Worm (Caenorhabditis elegans): ENCODE measurements around the gene F59A2.5.

F59A2.5 gene

DNA sequence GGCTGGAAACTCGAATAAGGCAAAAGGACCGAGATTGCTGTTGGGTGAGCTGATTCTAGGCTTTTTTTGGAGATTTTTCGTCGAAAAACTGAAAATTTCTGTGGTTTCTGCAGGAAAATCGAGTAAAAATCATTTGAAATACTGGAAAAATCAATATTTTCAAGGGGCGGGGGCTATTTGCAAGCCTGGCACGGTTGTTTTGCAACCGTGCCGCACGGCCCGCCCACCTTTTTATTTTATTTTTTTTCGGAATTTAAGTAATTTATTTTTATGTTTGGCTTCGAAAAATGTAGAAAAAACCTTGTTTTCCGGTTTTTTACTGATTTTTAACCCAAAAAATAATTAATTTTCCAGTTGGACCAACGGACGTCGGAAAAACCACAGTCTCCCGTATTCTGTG, 6.2 kb upstream of the F59A2.5 start:
- TF ChIP-seq cebp-1 (GFP tag; IDR thresholded peaks at IDR 0.05), result no peak
- peak; percentile 6 for TF ChIP-seq cebp-1 (tag; optimal IDR thresholded peaks at IDR 0.05)
- TF ChIP-seq madf-6 (GFP tag; IDR thresholded peaks at IDR 0.05), result peak; percentile 66; the same call in 1 of the 2 replicates
- TF ChIP-seq mcd-1 (GFP tag; IDR thresholded peaks at IDR 0.05), result peak; percentile 36; the same call in 1 of the 2 replicates
- peak; percentile 56 for TF ChIP-seq F33H1.4 (GFP tag; IDR thresholded peaks at IDR 0.05)
- TF ChIP-seq D2030.7 (GFP tag; IDR thresholded peaks at IDR 0.05), result peak; percentile 36; the same call in 1 of the 2 replicates
- no peak for TF ChIP-seq cebp-2 (GFP tag; IDR thresholded peaks at IDR 0.05)
- TF ChIP-seq hrde-1 (tag; optimal IDR thresholded peaks at IDR 0.05; ENCODE audit: borderline replicate concordance), result no peak
- TF ChIP-seq rpc-1 (optimal IDR thresholded peaks at IDR 0.05), result peak; percentile 11
- TF ChIP-seq rpc-1 (tag; optimal IDR thresholded peaks at IDR 0.05), result no peak
- TF ChIP-seq zfh-2 (GFP tag; conservative IDR thresholded peaks at IDR 0.05), result 0 out of 2 replicates have a peak, but pooled peaks have one; percentile 15
- peak; percentile 53 for TF ChIP-seq snpc-1.3 (tag; optimal IDR thresholded peaks at IDR 0.05; ENCODE audit: insufficient read depth)
- no peak for TF ChIP-seq hmg-1.2 (GFP tag; IDR thresholded peaks at IDR 0.05)
- no peak for TF ChIP-seq B0019.2 (GFP tag; conservative IDR thresholded peaks at IDR 0.05)
- peak; percentile 63 for TF ChIP-seq dox-1 (GFP tag; IDR thresholded peaks at IDR 0.05)
- no peak for TF ChIP-seq fkh-3 (tag; optimal IDR thresholded peaks at IDR 0.05)

DNA sequence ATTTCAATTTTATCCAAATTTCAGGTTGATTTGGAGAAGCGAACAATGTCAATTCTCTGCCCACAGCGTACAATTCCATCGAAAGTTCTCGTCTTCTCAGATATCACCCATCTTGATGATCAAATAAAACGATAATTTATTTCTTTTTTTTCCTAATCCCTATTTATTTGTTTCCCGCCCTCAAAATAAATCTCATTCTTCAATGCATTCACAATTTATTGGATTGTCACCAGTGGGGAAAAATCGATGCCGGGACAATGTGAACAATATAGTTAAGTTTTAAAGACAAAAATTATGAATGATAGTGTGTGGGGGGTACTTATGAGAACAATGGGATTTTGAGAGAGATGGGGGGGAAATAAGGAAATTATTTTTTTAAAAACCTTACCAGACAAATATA, 4.2 kb upstream of the F59A2.5 start:
- no peak for TF ChIP-seq nhr-80 (tag; optimal IDR thresholded peaks at IDR 0.05)
- 0 out of 2 replicates have a peak, but pooled peaks have one; percentile 59 for TF ChIP-seq lin-26 (GFP tag; IDR thresholded peaks at IDR 0.05)
- TF ChIP-seq hrde-1 (tag; optimal IDR thresholded peaks at IDR 0.05; ENCODE audit: borderline replicate concordance), result peak; percentile 43
- TF ChIP-seq madf-6 (GFP tag; IDR thresholded peaks at IDR 0.05), result peak; percentile 42; the same call in 1 of the 2 replicates
- no peak for TF ChIP-seq ama-1 (optimal IDR thresholded peaks at IDR 0.05)
- TF ChIP-seq ama-1 (GFP tag; optimal IDR thresholded peaks at IDR 0.05), result peak in 1 of 2 experiments; percentile 65
- 0 out of 2 replicates have a peak, but pooled peaks have one; percentile 64 for TF ChIP-seq nfya-2 (GFP tag; IDR thresholded peaks at IDR 0.05)
- TF ChIP-seq efl-1 (GFP tag; optimal IDR thresholded peaks at IDR 0.05), result peak; percentile 26
- no peak for TF ChIP-seq ZK185.1 (tag; optimal IDR thresholded peaks at IDR 0.05; ENCODE audit: poor library complexity, severe bottlenecking)
- peak; percentile 28 for TF ChIP-seq unc-130 (GFP tag; optimal IDR thresholded peaks at IDR 0.05)
- 0 out of 2 replicates have a peak, but pooled peaks have one; percentile 40 for TF ChIP-seq Y95B8A.8 (GFP tag; IDR thresholded peaks at IDR 0.05)
- no peak for TF ChIP-seq pha-4 (tag; optimal IDR thresholded peaks at IDR 0.05)
- TF ChIP-seq lin-35 (GFP tag; optimal IDR thresholded peaks at IDR 0.05), result no peak
- TF ChIP-seq rpc-1 (optimal IDR thresholded peaks at IDR 0.05), result no peak
- TF ChIP-seq rpc-1 (tag; optimal IDR thresholded peaks at IDR 0.05), result no peak
- TF ChIP-seq hmg-1.2 (GFP tag; IDR thresholded peaks at IDR 0.05), result 0 out of 2 replicates have a peak, but pooled peaks have one; percentile 23
- peak; percentile 17 for TF ChIP-seq xnd-1 (tag; optimal IDR thresholded peaks at IDR 0.05)
- TF ChIP-seq attf-6 (GFP tag; IDR thresholded peaks at IDR 0.05), result 0 out of 2 replicates have a peak, but pooled peaks have one; percentile 51
- no peak for TF ChIP-seq atf-7 (tag; optimal IDR thresholded peaks at IDR 0.05)
- no peak for TF ChIP-seq ceh-79 (tag; optimal IDR thresholded peaks at IDR 0.05)
- TF ChIP-seq hsf-1 (GFP tag; IDR thresholded peaks at IDR 0.05), result peak; percentile 60; the same call in 1 of the 2 replicates
- peak; percentile 25 for TF ChIP-seq lsl-1 (GFP tag; optimal IDR thresholded peaks at IDR 0.05)
- no peak for TF ChIP-seq B0019.2 (GFP tag; conservative IDR thresholded peaks at IDR 0.05)
- peak; percentile 61 for TF ChIP-seq F49E8.2 (tag; optimal IDR thresholded peaks at IDR 0.05; ENCODE audit: insufficient read depth)
- no peak for TF ChIP-seq ztf-28 (GFP tag; IDR thresholded peaks at IDR 0.05)
- TF ChIP-seq Y53G8AR.9 (GFP tag; conservative IDR thresholded peaks at IDR 0.05), result peak; percentile 73
- peak; percentile 38 for TF ChIP-seq him-1 (tag; optimal IDR thresholded peaks at IDR 0.05)
- no peak for TF ChIP-seq rcor-1 (GFP tag; IDR thresholded peaks at IDR 0.05)
- peak; percentile 59; the same call in 1 of the 2 replicates for TF ChIP-seq B0336.3 (GFP tag; IDR thresholded peaks at IDR 0.05)
- peak; percentile 57 for TF ChIP-seq snpc-1.1 (tag; optimal IDR thresholded peaks at IDR 0.05; ENCODE audit: insufficient read depth)
- TF ChIP-seq akir-1 (GFP tag; optimal IDR thresholded peaks at IDR 0.05), result no peak
- no peak for TF ChIP-seq cebp-1 (GFP tag; IDR thresholded peaks at IDR 0.05)
- peak; percentile 32 for TF ChIP-seq cebp-1 (tag; optimal IDR thresholded peaks at IDR 0.05)
- peak; percentile 32 for TF ChIP-seq D2030.7 (GFP tag; IDR thresholded peaks at IDR 0.05)
- TF ChIP-seq F33H1.4 (GFP tag; IDR thresholded peaks at IDR 0.05), result peak; percentile 22; the same call in 1 of the 2 replicates
- 0 out of 2 replicates have a peak, but pooled peaks have one; percentile 22 for TF ChIP-seq ekl-4 (GFP tag; IDR thresholded peaks at IDR 0.05)
- no peak for TF ChIP-seq tbx-9 (tag; optimal IDR thresholded peaks at IDR 0.05; ENCODE audit: borderline replicate concordance)
- no peak for TF ChIP-seq zfh-2 (GFP tag; conservative IDR thresholded peaks at IDR 0.05)
- 0 out of 2 replicates have a peak, but pooled peaks have one; percentile 7 for TF ChIP-seq madf-3 (GFP tag; IDR thresholded peaks at IDR 0.05)

All from whole organism, young adult.